Worm (Caenorhabditis elegans) whole organism, L3 larva: ENCODE data around the gene fbxa-131.

Experiments used
- R02D3.7 ChIP-seq: fragments of 150-350 bp; optimal IDR thresholded peaks from 2 replicates; lab custom pipeline; 2014; ENCODE audit warnings: missing biosample characterization, missing genetic modification characterization
- ZK546.5 ChIP-seq: sonication (generic microtip); optimal IDR thresholded peaks from 2 replicates; lab custom pipeline; 2017; ENCODE audit warnings: missing biosample characterization, missing genetic modification characterization
- ama-1 ChIP-seq: fragments of 150-350 bp; optimal IDR thresholded peaks from 2 replicates; lab custom pipeline; 2018
- ceh-16 ChIP-seq: sonication (generic microtip); optimal IDR thresholded peaks from 2 replicates; lab custom pipeline; 2017; ENCODE audit warnings: missing biosample characterization, missing genetic modification characterization
- ceh-28 ChIP-seq: fragments of 150-350 bp; optimal IDR thresholded peaks from 2 replicates; lab custom pipeline; 2014; ENCODE audit warnings: missing biosample characterization, missing genetic modification reagents, missing genetic modification characterization
- ceh-9 ChIP-seq: sonication (generic microtip); optimal IDR thresholded peaks from 2 replicates; lab custom pipeline; 2018; ENCODE audit warnings: missing biosample characterization, missing genetic modification characterization
- daf-12 ChIP-seq: fragments of 150-350 bp; optimal IDR thresholded peaks from 2 replicates; lab custom pipeline; 2014; ENCODE audit warnings: missing biosample characterization, missing genetic modification reagents, missing genetic modification characterization
- egl-27 ChIP-seq: sonication (generic microtip); optimal IDR thresholded peaks from 4 replicates; lab custom pipeline; 2017; ENCODE audit warnings: missing biosample characterization, missing genetic modification reagents, missing genetic modification characterization
- egl-5 ChIP-seq: fragments of 150-350 bp; optimal IDR thresholded peaks from 2 replicates; lab custom pipeline; 2017; ENCODE audit warnings: missing biosample characterization, missing genetic modification reagents, missing genetic modification characterization, inconsistent platforms
- elt-1 ChIP-seq: fragments of 150-350 bp; optimal IDR thresholded peaks from 2 replicates; lab custom pipeline; 2014; ENCODE audit warnings: missing biosample characterization, missing genetic modification characterization
- elt-2 ChIP-seq: sonication (generic microtip); optimal IDR thresholded peaks from 2 replicates; lab custom pipeline; 2016; ENCODE audit warnings: missing genetic modification reagents, mild to moderate bottlenecking, missing genetic modification characterization, missing compliant biosample characterization
- elt-3 ChIP-seq, 3 experiments: fragments of 150-350 bp in 1 of 3; sonication (generic microtip) in 2 of 3; optimal IDR thresholded peaks; 2 replicates in 2 of 3; 4 replicates in 1 of 3; lab custom pipeline; 2014 to 2017; ENCODE audit warnings: missing biosample characterization in 3 of 3, missing genetic modification characterization in 3 of 3
- eor-1 ChIP-seq, 2 experiments: fragments of 150-350 bp; optimal IDR thresholded peaks; 2 replicates each; lab custom pipeline; 2014 to 2018; ENCODE audit warnings: missing biosample characterization in 2 of 2, missing genetic modification characterization in 2 of 2
- fkh-10 ChIP-seq: sonication (generic microtip); optimal IDR thresholded peaks from 2 replicates; lab custom pipeline; 2017; ENCODE audit warnings: missing biosample characterization, missing genetic modification reagents, missing genetic modification characterization
- fkh-2 ChIP-seq: fragments of 150-350 bp; optimal IDR thresholded peaks from 2 replicates; lab custom pipeline; 2014; ENCODE audit warnings: missing biosample characterization, missing genetic modification reagents, missing genetic modification characterization
- jun-1 ChIP-seq: fragments of 150-350 bp; optimal IDR thresholded peaks from 2 replicates; lab custom pipeline; 2014; ENCODE audit warnings: missing biosample characterization, missing genetic modification reagents, missing genetic modification characterization
- lin-15B ChIP-seq: fragments of 150-350 bp; optimal IDR thresholded peaks from 2 replicates; lab custom pipeline; 2014; ENCODE audit warnings: missing biosample characterization, missing genetic modification characterization
- lsy-12 ChIP-seq: sonication (generic microtip); optimal IDR thresholded peaks from 2 replicates; lab custom pipeline; 2016; ENCODE audit warnings: mild to moderate bottlenecking, missing genetic modification characterization, missing compliant biosample characterization
- mdl-1 ChIP-seq: fragments of 150-350 bp; optimal IDR thresholded peaks from 2 replicates; lab custom pipeline; 2014; ENCODE audit warnings: missing biosample characterization, missing genetic modification characterization
- mml-1 ChIP-seq: fragments of 150-350 bp; sonication (generic microtip); optimal IDR thresholded peaks from 3 replicates; lab custom pipeline; 2014; ENCODE audit warnings: missing biosample characterization, missing genetic modification characterization
- nfya-1 ChIP-seq: sonication (generic microtip); optimal IDR thresholded peaks from 2 replicates; lab custom pipeline; 2017; ENCODE audit warnings: missing genetic modification characterization, mild to moderate bottlenecking, missing compliant biosample characterization, antibody characterized with exemption, moderate library complexity; ENCODE audit not compliant: insufficient read depth
- nhr-23 ChIP-seq: fragments of 150-350 bp; optimal IDR thresholded peaks from 2 replicates; lab custom pipeline; 2014; ENCODE audit warnings: missing biosample characterization, missing genetic modification reagents, missing genetic modification characterization
- nhr-28 ChIP-seq: fragments of 150-350 bp; optimal IDR thresholded peaks from 2 replicates; lab custom pipeline; 2014; ENCODE audit warnings: missing biosample characterization, missing genetic modification characterization
- nhr-67 ChIP-seq: fragments of 150-350 bp; optimal IDR thresholded peaks from 2 replicates; lab custom pipeline; 2014; ENCODE audit warnings: missing biosample characterization, missing genetic modification characterization
- nhr-76 ChIP-seq: fragments of 150-350 bp; sonication (generic microtip); optimal IDR thresholded peaks from 5 replicates; lab custom pipeline; 2014; ENCODE audit warnings: missing biosample characterization, missing genetic modification characterization
- nhr-77 ChIP-seq: fragments of 150-350 bp; optimal IDR thresholded peaks from 2 replicates; lab custom pipeline; 2014; ENCODE audit warnings: missing biosample characterization, missing genetic modification characterization
- pha-4 ChIP-seq: fragments of 150-350 bp; optimal IDR thresholded peaks from 2 replicates; lab custom pipeline; 2014; ENCODE audit warnings: missing biosample characterization, missing genetic modification reagents, missing genetic modification characterization
- pqm-1 ChIP-seq: fragments of 150-350 bp; optimal IDR thresholded peaks from 2 replicates; lab custom pipeline; 2017; ENCODE audit warnings: missing biosample characterization, missing genetic modification characterization, inconsistent platforms
- snpc-4 ChIP-seq: fragments of 150-350 bp; optimal IDR thresholded peaks from 2 replicates; lab custom pipeline; 2014; ENCODE audit warnings: missing biosample characterization, missing genetic modification characterization
- tbx-2 ChIP-seq: sonication (generic microtip); optimal IDR thresholded peaks from 2 replicates; lab custom pipeline; 2016; ENCODE audit warnings: mild to moderate bottlenecking, missing genetic modification characterization, missing compliant biosample characterization
- unc-39 ChIP-seq: sonication (generic microtip); optimal IDR thresholded peaks from 4 replicates; lab custom pipeline; 2017; ENCODE audit warnings: missing biosample characterization, missing genetic modification characterization
- unc-62 ChIP-seq: fragments of 150-350 bp; sonication (generic microtip); optimal IDR thresholded peaks from 4 replicates; lab custom pipeline; 2014; ENCODE audit warnings: missing biosample characterization, missing genetic modification reagents, missing genetic modification characterization
- ztf-11 ChIP-seq: fragments of 150-350 bp; optimal IDR thresholded peaks from 2 replicates; lab custom pipeline; 2014; ENCODE audit warnings: missing biosample characterization, missing genetic modification characterization

Gene fbxa-131

ce11 chrV:19754331-19754730 is 16.1 kb downstream of the fbxa-131 start:
- TF ChIP-seq elt-3 (tag; optimal IDR thresholded peaks at IDR 0.05; lab: Kevin White, UChicago) (no peak), mml-1 (tag; lab: Kevin White, UChicago) (no peak), elt-2 (peak; percentile 60), nhr-76 (tag; lab: Kevin White, UChicago) (no peak)

- TF ChIP-seq jun-1 (tag; lab: Kevin White, UChicago) (no peak), elt-2 (peak; percentile 86), pqm-1 (tag; lab: Kevin White, UChicago) (peak; percentile 82), egl-5 (tag; lab: Kevin White, UChicago) (no peak)
These were observed 17.0 kb downstream of the fbxa-131 start, which contains the start of gene clec-50 for ce11 chrV:19755260-19755659. Gene clec-50 (minus strand): TSS chrV:19755368.

- no peak for TF ChIP-seq tbx-2 (tag; lab: Kevin White, UChicago)
- TF ChIP-seq ama-1 (lab: Kevin White, UChicago) = no peak
- no peak for TF ChIP-seq nhr-67 (tag; lab: Kevin White, UChicago)
- no peak for TF ChIP-seq nhr-77 (tag; lab: Kevin White, UChicago)
- no peak for TF ChIP-seq pha-4 (tag; lab: Kevin White, UChicago)
- TF ChIP-seq daf-12 (tag; lab: Kevin White, UChicago) = no peak
- TF ChIP-seq lin-15B = no peak
- no peak for TF ChIP-seq fkh-10 (GFP tag; lab: Kevin White, UChicago)
- no peak for TF ChIP-seq ztf-11 (tag; lab: Kevin White, UChicago)
- TF ChIP-seq elt-2 = no peak
- no peak for TF ChIP-seq nhr-28 (tag; lab: Kevin White, UChicago)
- no peak for TF ChIP-seq elt-1 (tag; lab: Kevin White, UChicago)
- no peak for TF ChIP-seq nhr-23 (tag; lab: Kevin White, UChicago)
- no peak for TF ChIP-seq fkh-2
- no peak for TF ChIP-seq nhr-76 (tag; lab: Kevin White, UChicago)
- no peak for TF ChIP-seq snpc-4
- no peak for TF ChIP-seq R02D3.7
- no peak for TF ChIP-seq eor-1 (tag; optimal IDR thresholded peaks at IDR 0.05; lab: Kevin White, UChicago)
- TF ChIP-seq ZK546.5 (tag; lab: Kevin White, UChicago) = no peak
- TF ChIP-seq, all 47 proteins: peak for 0
These were observed 18.0 kb downstream of the fbxa-131 start, which contains the start of gene W04E12.9 for ce11 chrV:19756253-19756652. Gene W04E12.9 (plus strand): TSS chrV:19756553.

ce11 chrV:19759282-19759681 is 21.1 kb downstream of the fbxa-131 start:
- TF ChIP-seq nhr-28 (tag; lab: Kevin White, UChicago) = no peak
- TF ChIP-seq nfya-1 = no peak
- TF ChIP-seq ceh-16 (tag; lab: Kevin White, UChicago) = no peak
- no peak for TF ChIP-seq nhr-23 (tag; lab: Kevin White, UChicago)
- TF ChIP-seq eor-1 (tag; optimal IDR thresholded peaks at IDR 0.05; lab: Kevin White, UChicago) = no peak
- TF ChIP-seq ama-1 (lab: Kevin White, UChicago) = no peak
- TF ChIP-seq nhr-67 (tag; lab: Kevin White, UChicago) = no peak
- TF ChIP-seq ceh-28 = no peak
- no peak for TF ChIP-seq lin-15B
- TF ChIP-seq unc-62 (GFP tag; lab: Kevin White, UChicago) = no peak
- TF ChIP-seq unc-39 (tag; lab: Kevin White, UChicago) = no peak
- no peak for TF ChIP-seq ztf-11 (tag; lab: Kevin White, UChicago)
- no peak for TF ChIP-seq pha-4 (tag; lab: Kevin White, UChicago)
- TF ChIP-seq egl-27 (tag; lab: Kevin White, UChicago) = no peak
- TF ChIP-seq ceh-9 (tag; lab: Kevin White, UChicago) = no peak
- TF ChIP-seq elt-3 (tag; optimal IDR thresholded peaks at IDR 0.05; lab: Kevin White, UChicago) = no peak
- TF ChIP-seq mdl-1 (tag; lab: Kevin White, UChicago) = no peak

ce11 chrV:19760751-19761150 is 22.5 kb downstream of the fbxa-131 start, which contains the start of gene M162.5:
Gene M162.5 (plus strand): TSS chrV:19761051.
- TF ChIP-seq eor-1 (tag; optimal IDR thresholded peaks at IDR 0.05; lab: Kevin White, UChicago) (no peak), ceh-9 (tag; lab: Kevin White, UChicago) (no peak), fkh-2 (no peak), lsy-12 (no peak), daf-12 (tag; lab: Kevin White, UChicago) (no peak)
